Worm (Caenorhabditis elegans): Measurements from ENCODE around the gene K10D11.5.

DNA sequence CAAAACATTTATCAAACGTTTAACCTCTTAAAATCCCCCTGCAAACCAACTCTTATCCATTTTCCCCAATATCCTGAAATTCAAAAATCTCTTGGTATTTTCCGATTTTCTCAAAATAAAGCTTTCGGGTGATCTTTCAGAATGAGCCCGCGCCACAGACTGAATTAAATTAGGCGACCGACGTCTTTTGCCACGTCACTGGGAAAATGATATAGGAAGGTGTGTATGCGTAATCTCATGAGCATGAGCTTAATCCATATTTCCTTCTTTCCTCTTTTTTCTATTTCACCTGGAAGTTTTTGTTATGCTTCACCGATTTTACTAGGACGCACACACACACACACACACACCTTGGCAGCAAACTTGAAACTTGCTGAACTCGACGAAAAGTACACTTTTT lies 29.4 kb upstream of the K10D11.5 start:
- TF ChIP-seq tra-4 (tag; optimal IDR thresholded peaks at IDR 0.05) (no peak), tbx-11 (GFP tag; IDR thresholded peaks at IDR 0.05) (no peak), ama-1 (optimal IDR thresholded peaks at IDR 0.05) (no peak), B0310.2 (tag; optimal IDR thresholded peaks at IDR 0.05) (no peak)
